Fruit fly (Drosophila melanogaster): ENCODE results near the gene Lcp65Ab2.

Gene Lcp65Ab2

DNA sequence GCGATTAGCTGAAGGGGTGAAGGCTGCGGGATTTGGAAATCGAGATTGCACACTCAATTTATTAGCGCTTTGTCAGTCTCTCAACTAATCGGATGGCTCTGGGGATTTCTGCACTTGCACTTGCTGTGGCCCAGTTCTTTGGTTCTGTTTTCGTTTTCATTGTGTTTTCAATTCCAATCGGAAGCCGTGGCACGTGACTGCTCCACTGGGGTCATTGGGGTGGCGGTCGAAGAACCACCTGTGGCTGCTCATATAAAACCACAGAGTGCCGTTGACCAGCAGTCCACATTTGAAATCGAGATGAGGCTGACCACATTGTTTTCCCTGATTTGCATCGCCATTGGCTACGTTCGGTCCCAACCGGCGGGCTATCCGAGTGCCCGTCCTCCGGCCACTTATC, 14.0 kb downstream of the Lcp65Ab2 start, which contains the start of gene Cpr65Az:
Cpr65Az (plus strand) TSS at position 301 of the 400 bp plus-strand sequence.
- TF ChIP-seq CG2875 (GFP tag; optimal IDR thresholded peaks at IDR 0.05) = no peak
- TF ChIP-seq BtbVII (GFP tag; optimal IDR thresholded peaks at IDR 0.05) = no peak
- TF ChIP-seq sens (GFP tag) = peak; percentile 14

- TF ChIP-seq CG8388 (GFP tag; optimal IDR thresholded peaks at IDR 0.05) (no peak), CG9609 (GFP tag; optimal IDR thresholded peaks at IDR 0.05) (no peak), dmrt11E (tag; optimal IDR thresholded peaks at IDR 0.05) (peak; percentile 63), Ets65A (GFP tag) (peak; percentile 65), CG18262 (tag; optimal IDR thresholded peaks at IDR 0.05) (peak; percentile 69), gro (GFP tag; optimal IDR thresholded peaks at IDR 0.05) (no peak), CG2116 (GFP tag; optimal IDR thresholded peaks at IDR 0.05) (no peak), Side (GFP tag; optimal IDR thresholded peaks at IDR 0.05) (no peak), Mrtf (GFP tag; IDR thresholded peaks at IDR 0.05) (0 out of 3 replicates have a peak, but pooled peaks have one; percentile 36), pita (GFP tag; optimal IDR thresholded peaks at IDR 0.05) (no peak), nmo (GFP tag; optimal IDR thresholded peaks at IDR 0.05) (peak; percentile 46), Abd-B (GFP tag; optimal IDR thresholded peaks at IDR 0.05) (no peak), CG18476 (GFP tag; optimal IDR thresholded peaks at IDR 0.05) (no peak), CG3065 (GFP tag; optimal IDR thresholded peaks at IDR 0.05) (no peak), abd-A (tag; optimal IDR thresholded peaks at IDR 0.05) (no peak), CG12219 (GFP tag; optimal IDR thresholded peaks at IDR 0.05) (no peak), Oaz (GFP tag; IDR thresholded peaks at IDR 0.05) (no peak), vfl (GFP tag; optimal IDR thresholded peaks at IDR 0.05) (no peak), tin (GFP tag; optimal IDR thresholded peaks at IDR 0.05) (no peak), prd (optimal IDR thresholded peaks at IDR 0.05) (no peak), prd (GFP tag; IDR thresholded peaks at IDR 0.05) (0 out of 3 replicates have a peak, but pooled peaks have one; percentile 11), CG10979 (tag; optimal IDR thresholded peaks at IDR 0.05) (peak; percentile 37), lola (GFP tag; optimal IDR thresholded peaks at IDR 0.05) (peak in 1 of 3 experiments; percentile 71), dmrt99B (tag; optimal IDR thresholded peaks at IDR 0.05) (no peak), CG13424 (tag; optimal IDR thresholded peaks at IDR 0.05) (peak; percentile 20), CG12391 (tag; optimal IDR thresholded peaks at IDR 0.05) (peak; percentile 28), CG8089 (GFP tag; optimal IDR thresholded peaks at IDR 0.05) (no peak), jigr1 (GFP tag; IDR thresholded peaks at IDR 0.05) (no peak), CG31365 (tag; optimal IDR thresholded peaks at IDR 0.05) (no peak), gsb-n (tag; optimal IDR thresholded peaks at IDR 0.05) (peak; percentile 58), row (GFP tag; IDR thresholded peaks at IDR 0.05) (peak; percentile 39; the same call in 2 of the 3 replicates), CG3847 (GFP tag; IDR thresholded peaks at IDR 0.05) (no peak), Ssrp (tag; optimal IDR thresholded peaks at IDR 0.05) (peak; percentile 34)
These were observed 15.5 kb downstream of the Lcp65Ab2 start for dm6 chr3L:6161997-6162396.

DNA sequence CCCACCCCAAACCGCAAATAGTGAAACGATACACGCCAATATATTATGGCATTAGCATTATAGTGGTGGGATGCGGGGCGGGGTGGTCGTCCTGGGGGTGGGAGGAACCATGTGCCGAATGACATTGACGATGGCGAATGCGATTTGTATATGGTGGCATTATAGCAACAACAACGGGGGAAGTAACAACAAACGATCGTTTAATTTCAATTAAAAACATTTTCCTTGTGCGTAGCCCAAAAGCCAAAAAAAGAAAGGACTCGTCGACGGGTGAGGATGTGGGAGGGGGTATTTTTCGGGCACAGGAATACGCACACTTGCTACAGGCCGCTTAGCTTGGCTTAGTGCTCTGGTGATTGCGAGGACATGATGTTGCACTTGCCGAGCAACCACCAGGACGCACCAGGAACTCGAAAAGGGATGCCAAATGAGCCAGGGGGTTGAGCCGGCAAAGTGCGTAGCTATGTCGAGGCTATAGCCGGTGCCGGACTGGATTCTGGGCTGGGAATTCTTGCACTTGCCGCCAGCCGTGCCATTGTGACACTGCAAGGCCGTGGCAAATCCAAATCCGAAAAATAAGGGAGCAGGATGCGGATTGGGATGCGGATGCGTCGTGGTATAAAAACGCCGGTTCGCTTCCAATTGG, 16.1 kb downstream of the Lcp65Ab2 start, which contains the start of gene Prdm13:
Prdm13 (plus strand) TSS at position 645 of the 646 bp plus-strand sequence.
- TF ChIP-seq twi (tag; optimal IDR thresholded peaks at IDR 0.05) (no peak), oc (tag; optimal IDR thresholded peaks at IDR 0.05) (peak; percentile 77), nerfin-2 (GFP tag; IDR thresholded peaks at IDR 0.05; ENCODE audit: partially characterized antibody) (peak; percentile 21; the same call in 1 of the 2 replicates), run (tag; optimal IDR thresholded peaks at IDR 0.05) (no peak), amos (GFP tag; IDR thresholded peaks at IDR 0.05; ENCODE audit: partially characterized antibody) (no peak), Scr (GFP tag; IDR thresholded peaks at IDR 0.05; ENCODE audit: partially characterized antibody) (no peak), CG4360 (GFP tag; IDR thresholded peaks at IDR 0.05) (peak; percentile 52; the same call in 1 of the 2 replicates), gsb-n (tag; optimal IDR thresholded peaks at IDR 0.05) (peak; percentile 50), crol (GFP tag; IDR thresholded peaks at IDR 0.05) (peak; percentile 27; the same call in 1 of the 2 replicates), nerfin-1 (tag; optimal IDR thresholded peaks at IDR 0.05) (peak; percentile 95), pros (GFP tag; optimal IDR thresholded peaks at IDR 0.05) (peak; percentile 72)

Measured in whole organism, embryonic.